Worm (Caenorhabditis elegans) whole organism, L2 larva: Measurements from ENCODE around the gene cima-1.

ENCODE experiments used
- F13H6.1 ChIP-seq: sonication (generic microtip); optimal IDR thresholded peaks from 2 replicates; lab custom pipeline; 2016; ENCODE audit warnings: missing genetic modification characterization, missing compliant biosample characterization
- R02D3.7 ChIP-seq: fragments of 150-350 bp; optimal IDR thresholded peaks from 2 replicates; lab custom pipeline; 2014; ENCODE audit warnings: missing biosample characterization, missing genetic modification characterization
- ZK546.5 ChIP-seq: sonication (generic microtip); optimal IDR thresholded peaks from 2 replicates; lab custom pipeline; 2017; ENCODE audit warnings: missing biosample characterization, missing genetic modification characterization
- alr-1 ChIP-seq: fragments of 150-350 bp; optimal IDR thresholded peaks from 2 replicates; lab custom pipeline; 2014; ENCODE audit warnings: missing biosample characterization, missing genetic modification characterization
- aly-2 ChIP-seq: fragments of 150-350 bp; optimal IDR thresholded peaks from 2 replicates; lab custom pipeline; 2014; ENCODE audit warnings: missing biosample characterization, missing genetic modification characterization
- ceh-16 ChIP-seq: fragments of 150-350 bp; optimal IDR thresholded peaks from 2 replicates; lab custom pipeline; 2014; ENCODE audit warnings: missing biosample characterization, missing genetic modification characterization
- ceh-82 ChIP-seq: fragments of 150-350 bp; optimal IDR thresholded peaks from 2 replicates; lab custom pipeline; 2014; ENCODE audit warnings: missing biosample characterization, missing genetic modification characterization
- crh-2 ChIP-seq: sonication (generic microtip); optimal IDR thresholded peaks from 2 replicates; lab custom pipeline; 2017; ENCODE audit warnings: missing biosample characterization, missing genetic modification characterization
- dmd-4 ChIP-seq: sonication (generic microtip); optimal IDR thresholded peaks from 2 replicates; lab custom pipeline; 2017; ENCODE audit warnings: missing biosample characterization, missing genetic modification characterization
- egl-27 ChIP-seq: sonication (generic microtip); optimal IDR thresholded peaks from 3 replicates; lab custom pipeline; 2017; ENCODE audit warnings: missing biosample characterization, missing genetic modification reagents, missing genetic modification characterization
- fos-1 ChIP-seq: fragments of 150-350 bp; optimal IDR thresholded peaks from 2 replicates; lab custom pipeline; 2014; ENCODE audit warnings: missing biosample characterization, missing genetic modification characterization
- gmeb-1 ChIP-seq: fragments of 150-350 bp; optimal IDR thresholded peaks from 2 replicates; lab custom pipeline; 2014; ENCODE audit warnings: missing biosample characterization, missing genetic modification characterization
- lin-11 ChIP-seq: fragments of 150-350 bp; sonication (generic microtip); optimal IDR thresholded peaks from 2 replicates; lab custom pipeline; 2014; ENCODE audit warnings: missing biosample characterization, missing genetic modification characterization, inconsistent platforms, mixed read lengths
- lin-13 ChIP-seq: fragments of 150-350 bp; optimal IDR thresholded peaks from 2 replicates; lab custom pipeline; 2014; ENCODE audit warnings: missing biosample characterization, missing genetic modification reagents, missing genetic modification characterization
- lin-39 ChIP-seq: fragments of 150-350 bp; optimal IDR thresholded peaks from 2 replicates; lab custom pipeline; 2014; ENCODE audit warnings: missing biosample characterization, missing genetic modification reagents, missing genetic modification characterization
- lsy-2 ChIP-seq, 2 experiments: fragments of 150-350 bp in 1 of 2; sonication (generic microtip) in 1 of 2; optimal IDR thresholded peaks; 2 replicates each; lab custom pipeline; 2014 to 2017; ENCODE audit warnings: missing biosample characterization in 2 of 2, missing genetic modification characterization in 2 of 2
- mab-5 ChIP-seq: fragments of 150-350 bp; optimal IDR thresholded peaks from 2 replicates; lab custom pipeline; 2014; ENCODE audit warnings: missing biosample characterization, missing genetic modification characterization
- mbf-1 ChIP-seq: sonication (generic microtip); optimal IDR thresholded peaks from 2 replicates; lab custom pipeline; 2017; ENCODE audit warnings: missing biosample characterization, missing genetic modification characterization
- mdl-1 ChIP-seq, 2 experiments: fragments of 150-350 bp in 1 of 2; sonication (generic microtip) in 1 of 2; optimal IDR thresholded peaks; 2 replicates each; lab custom pipeline; 2017; ENCODE audit warnings: missing biosample characterization in 2 of 2, missing genetic modification characterization in 2 of 2
- nhr-10 ChIP-seq: sonication (generic microtip); optimal IDR thresholded peaks from 2 replicates; lab custom pipeline; 2017; ENCODE audit warnings: missing biosample characterization, missing genetic modification characterization
- nhr-11 ChIP-seq: fragments of 150-350 bp; optimal IDR thresholded peaks from 2 replicates; lab custom pipeline; 2014; ENCODE audit warnings: missing biosample characterization, missing genetic modification characterization
- nhr-12 ChIP-seq: fragments of 150-350 bp; optimal IDR thresholded peaks from 2 replicates; lab custom pipeline; 2014; ENCODE audit warnings: missing biosample characterization, missing genetic modification characterization
- nhr-129 ChIP-seq: fragments of 150-350 bp; optimal IDR thresholded peaks from 2 replicates; lab custom pipeline; 2014; ENCODE audit warnings: missing biosample characterization, missing genetic modification characterization
- nhr-23 ChIP-seq: fragments of 150-350 bp; optimal IDR thresholded peaks from 2 replicates; lab custom pipeline; 2014; ENCODE audit warnings: missing biosample characterization, missing genetic modification reagents, missing genetic modification characterization
- nhr-237 ChIP-seq: fragments of 150-350 bp; optimal IDR thresholded peaks from 2 replicates; lab custom pipeline; 2014; ENCODE audit warnings: missing biosample characterization, missing genetic modification characterization
- nhr-25 ChIP-seq: fragments of 150-350 bp; sonication (generic microtip); optimal IDR thresholded peaks from 3 replicates; lab custom pipeline; 2014; ENCODE audit warnings: missing biosample characterization, missing genetic modification characterization
- skn-1 ChIP-seq: sonication (generic microtip); optimal IDR thresholded peaks from 2 replicates; lab custom pipeline; 2017; ENCODE audit warnings: missing biosample characterization, missing genetic modification characterization
- sma-3 ChIP-seq: sonication (generic microtip); optimal IDR thresholded peaks from 2 replicates; lab custom pipeline; 2016; ENCODE audit warnings: missing genetic modification reagents, missing genetic modification characterization, missing compliant biosample characterization
- sma-9 ChIP-seq, 2 experiments: fragments of 150-350 bp in 1 of 2; sonication (generic microtip) in 1 of 2; optimal IDR thresholded peaks; 2 replicates each; lab custom pipeline; 2014 to 2016; ENCODE audit warnings: missing genetic modification characterization in 2 of 2, mild to moderate bottlenecking in 1 of 2, missing biosample characterization in 1 of 2, missing compliant biosample characterization in 1 of 2, missing genetic modification reagents in 1 of 2, moderate library complexity in 1 of 2
- unc-39 ChIP-seq: fragments of 150-350 bp; optimal IDR thresholded peaks from 2 replicates; lab custom pipeline; 2014; ENCODE audit warnings: missing biosample characterization, missing genetic modification characterization
- zag-1 ChIP-seq: fragments of 150-350 bp; optimal IDR thresholded peaks from 2 replicates; lab custom pipeline; 2014; ENCODE audit warnings: missing biosample characterization, missing genetic modification characterization
- ztf-1 ChIP-seq: fragments of 200-800 bp; sonication (Bioruptor generic); conservative IDR thresholded peaks from 2 replicates; pipeline ENCODE4 v1.3.6; 2022; ENCODE audit warnings: missing genetic modification characterization, missing compliant biosample characterization
- ztf-11 ChIP-seq: sonication (generic microtip); optimal IDR thresholded peaks from 2 replicates; lab custom pipeline; 2017; ENCODE audit warnings: missing biosample characterization, missing genetic modification characterization
- ztf-4 ChIP-seq: fragments of 150-350 bp; optimal IDR thresholded peaks from 2 replicates; lab custom pipeline; 2014; ENCODE audit warnings: missing biosample characterization, missing genetic modification characterization

cima-1 gene

DNA sequence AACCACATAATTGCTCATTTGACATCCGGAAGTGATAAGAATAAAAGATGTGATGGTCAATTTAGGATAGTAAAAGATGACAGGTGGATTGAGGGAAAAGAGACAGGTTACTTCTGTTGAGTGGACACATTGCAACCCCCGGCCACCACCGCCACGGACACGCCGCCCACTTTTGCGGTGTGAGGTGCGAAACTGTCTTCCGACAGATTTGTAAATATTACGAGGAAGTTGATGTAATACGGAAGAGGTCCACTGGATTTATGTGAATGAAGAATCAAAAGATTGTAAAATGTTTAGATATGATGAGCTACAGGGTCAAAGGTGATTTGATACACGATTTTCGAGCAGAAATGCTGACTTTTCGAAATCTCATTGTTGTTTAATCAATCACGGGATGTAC, 21.6 kb downstream of the cima-1 start, which contains the start of gene C08G9.2:
TSS of gene C08G9.2 (minus strand) at position 101 of the 400 bp plus-strand sequence.
- no peak for TF ChIP-seq ztf-1 (GFP tag; lab: Robert Waterston, UW)
- no peak for TF ChIP-seq ceh-82
- no peak for TF ChIP-seq ztf-4 (tag; lab: Kevin White, UChicago)
- TF ChIP-seq crh-2 (tag; lab: Kevin White, UChicago) = no peak
- TF ChIP-seq alr-1 = no peak
- TF ChIP-seq lin-11 (tag; lab: Kevin White, UChicago) = no peak
- TF ChIP-seq ZK546.5 (tag; lab: Kevin White, UChicago) = no peak
- TF ChIP-seq aly-2 = no peak
- TF ChIP-seq mab-5 (tag; lab: Kevin White, UChicago) = no peak

- TF ChIP-seq ztf-4 (tag; lab: Kevin White, UChicago) (no peak), F13H6.1 (tag; lab: Kevin White, UChicago) (no peak), egl-27 (tag; lab: Kevin White, UChicago) (no peak), ztf-11 (no peak), nhr-12 (tag; lab: Kevin White, UChicago) (no peak), zag-1 (tag; lab: Kevin White, UChicago) (no peak), ceh-16 (tag; lab: Kevin White, UChicago) (no peak), dmd-4 (no peak), crh-2 (tag; lab: Kevin White, UChicago) (no peak), unc-39 (tag; lab: Kevin White, UChicago) (no peak), lin-11 (tag; lab: Kevin White, UChicago) (no peak), nhr-23 (tag; lab: Kevin White, UChicago) (no peak), mbf-1 (no peak), nhr-237 (no peak), sma-3 (GFP tag; lab: Kevin White, UChicago) (no peak), fos-1 (tag; lab: Kevin White, UChicago) (no peak), nhr-10 (tag; lab: Kevin White, UChicago) (no peak), alr-1 (no peak), lin-39 (no peak), lsy-2 (tag; optimal IDR thresholded peaks at IDR 0.05; lab: Kevin White, UChicago) (no peak)
Measured at ce11 chrIV:7674874-7675273, 23.6 kb downstream of the cima-1 start, which contains the start of gene itr-1. Gene itr-1 (plus strand): TSS chrIV:7675174.

DNA sequence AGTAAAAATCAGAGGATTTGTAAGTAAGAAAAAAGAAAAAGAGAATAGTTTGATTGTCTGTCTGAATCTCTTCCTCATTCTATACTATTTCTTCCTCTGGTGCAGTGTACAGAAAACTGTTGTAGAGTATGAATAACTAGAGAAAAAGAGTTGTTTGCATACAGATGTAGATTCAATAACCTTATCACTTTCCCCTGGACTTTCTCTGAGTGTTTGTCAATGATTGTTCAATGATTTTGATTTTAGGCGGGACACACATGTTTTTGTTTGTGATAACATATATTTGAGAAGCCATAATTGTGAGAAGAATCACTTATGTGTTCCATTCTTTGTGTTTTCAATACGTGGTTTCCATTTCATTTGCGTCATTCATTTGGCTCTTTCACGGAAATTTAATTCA, 27.9 kb downstream of the cima-1 start:
- TF ChIP-seq F13H6.1 (tag; lab: Kevin White, UChicago) (peak; percentile 10), crh-2 (tag; lab: Kevin White, UChicago) (peak; percentile 55), sma-9 (GFP tag; optimal IDR thresholded peaks at IDR 0.05; lab: Kevin White, UChicago) (peak; percentile 18), sma-9 (tag; optimal IDR thresholded peaks at IDR 0.05; lab: Kevin White, UChicago) (no peak), nhr-10 (tag; lab: Kevin White, UChicago) (no peak), fos-1 (tag; lab: Kevin White, UChicago) (peak; percentile 55), nhr-11 (tag; lab: Kevin White, UChicago) (no peak)

- TF ChIP-seq fos-1 (tag; lab: Kevin White, UChicago) (peak; percentile 73), mbf-1 (no peak), sma-9 (GFP tag; optimal IDR thresholded peaks at IDR 0.05; lab: Kevin White, UChicago) (peak; percentile 17), sma-9 (tag; optimal IDR thresholded peaks at IDR 0.05; lab: Kevin White, UChicago) (no peak), skn-1 (tag; lab: Kevin White, UChicago) (no peak), nhr-23 (tag; lab: Kevin White, UChicago) (no peak), crh-2 (tag; lab: Kevin White, UChicago) (peak; percentile 30), nhr-129 (peak; percentile 75)
Measured at ce11 chrIV:7689326-7689725, 38.1 kb downstream of the cima-1 start.

- TF ChIP-seq unc-39 (tag; lab: Kevin White, UChicago) = no peak
- no peak for TF ChIP-seq nhr-129
- TF ChIP-seq ceh-16 (tag; lab: Kevin White, UChicago) = no peak
- no peak for TF ChIP-seq lin-13
- TF ChIP-seq nhr-23 (tag; lab: Kevin White, UChicago) = no peak
- TF ChIP-seq mdl-1 (tag; optimal IDR thresholded peaks at IDR 0.05; lab: Kevin White, UChicago) = no peak
- TF ChIP-seq nhr-25 = no peak
- TF ChIP-seq aly-2 = no peak
- TF ChIP-seq R02D3.7 (tag; lab: Kevin White, UChicago) = no peak
- no peak for TF ChIP-seq nhr-10 (tag; lab: Kevin White, UChicago)
- no peak for TF ChIP-seq ztf-11
- no peak for TF ChIP-seq ztf-1 (GFP tag; lab: Robert Waterston, UW)
- TF ChIP-seq gmeb-1 (tag; lab: Kevin White, UChicago) = no peak
- TF ChIP-seq nhr-12 (tag; lab: Kevin White, UChicago) = no peak
- TF ChIP-seq ceh-82 = no peak
- TF ChIP-seq crh-2 (tag; lab: Kevin White, UChicago) = no peak
- no peak for TF ChIP-seq alr-1
- no peak for TF ChIP-seq ztf-4 (tag; lab: Kevin White, UChicago)
Measured at ce11 chrIV:7692451-7692850, 41.2 kb downstream of the cima-1 start.
